Worm (Caenorhabditis elegans) whole organism, L1 larva: ENCODE measurements around the gene tat-1.

Source experiments
- ama-1 ChIP-seq: fragments of 150-350 bp; optimal IDR thresholded peaks from 2 replicates; lab custom pipeline; 2014
- ceh-63 ChIP-seq: fragments of 200-800 bp; sonication (Bioruptor generic); optimal IDR thresholded peaks from 2 replicates; lab custom pipeline; 2018; ENCODE audit warnings: mild to moderate bottlenecking, missing genetic modification characterization, missing compliant biosample characterization
- jun-1 ChIP-seq: fragments of 150-350 bp; optimal IDR thresholded peaks from 2 replicates; lab custom pipeline; 2014; ENCODE audit warnings: missing biosample characterization, missing genetic modification reagents, missing genetic modification characterization

- no peak for TF ChIP-seq jun-1 (tag; lab: Kevin White, UChicago)
- no peak for TF ChIP-seq ceh-63
- TF ChIP-seq ama-1 (lab: Kevin White, UChicago), result no peak
Measured at ce11 chrIII:12445223-12445622, 23.7 kb upstream of the tat-1 start.
